Worm (Caenorhabditis elegans): Measurements from ENCODE around the gene ulp-2.

Gene ulp-2

DNA sequence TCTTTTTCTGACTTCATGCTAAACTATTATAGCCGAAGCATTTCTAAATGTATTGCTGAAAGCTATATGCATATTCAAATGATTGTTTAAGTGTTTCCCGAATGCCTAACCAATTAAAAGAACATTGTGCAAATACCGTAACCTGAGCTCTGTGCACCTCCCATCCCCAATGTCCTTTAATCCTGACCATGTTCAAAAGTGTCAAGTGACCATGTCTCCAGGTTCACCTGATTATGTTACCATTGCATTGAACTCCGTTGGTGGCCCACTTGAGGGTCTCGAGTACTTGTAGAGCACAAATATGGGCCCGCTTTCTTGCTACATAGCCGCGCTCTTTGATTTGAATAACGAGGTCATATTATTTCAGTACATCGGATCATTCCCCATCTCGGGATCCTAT is 15.6 kb upstream of the ulp-2 start:
- TF ChIP-seq unc-62 (GFP tag; optimal IDR thresholded peaks at IDR 0.05), result no peak

DNA sequence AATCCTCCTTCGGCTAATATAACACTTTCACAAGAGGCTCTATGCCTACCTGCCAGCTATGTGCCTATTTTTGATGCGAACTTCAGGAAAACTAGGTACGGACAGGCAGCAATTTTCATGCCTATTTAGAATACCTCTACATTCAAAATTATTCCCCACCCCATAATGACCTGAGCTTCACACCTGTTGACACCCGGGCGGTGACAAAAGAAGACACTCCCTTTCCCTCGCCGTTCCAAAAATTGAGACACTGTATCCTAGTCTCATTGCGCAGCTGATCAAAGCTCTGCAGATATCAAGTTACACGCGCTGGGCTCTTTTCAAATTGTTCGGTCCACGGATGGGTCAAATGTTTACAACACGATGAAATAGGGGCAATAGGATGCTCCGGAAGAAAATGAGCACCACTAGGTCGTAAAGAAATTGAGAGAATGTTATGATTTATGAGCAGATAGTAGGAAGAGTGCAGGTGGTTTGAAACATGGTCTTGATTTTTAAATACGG is 14.8 kb upstream of the ulp-2 start:
- no peak for TF ChIP-seq unc-62 (GFP tag; optimal IDR thresholded peaks at IDR 0.05)

DNA sequence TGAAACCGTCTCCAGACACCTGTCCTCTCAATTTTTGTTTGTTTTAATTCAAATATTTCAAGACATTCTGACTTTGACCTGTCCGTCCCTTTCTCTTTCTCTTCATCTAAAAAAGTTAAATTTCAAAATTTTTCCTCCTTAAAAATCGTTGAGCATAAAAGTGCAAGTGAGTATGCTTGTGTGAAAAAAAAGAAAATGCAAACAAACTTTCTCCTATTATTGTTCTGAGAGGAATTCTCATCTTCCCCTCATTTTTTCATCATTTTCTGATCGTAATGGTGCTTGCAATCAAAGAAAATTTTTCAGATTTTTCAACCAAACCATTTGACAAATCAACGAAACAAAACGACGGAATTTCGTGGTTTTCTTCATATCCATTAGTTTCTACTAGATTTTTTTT is 9.2 kb upstream of the ulp-2 start, which contains the start of gene shc-2:
shc-2 (plus strand) TSS at position 301 of the 400 bp plus-strand sequence.
- TF ChIP-seq unc-62 (GFP tag; optimal IDR thresholded peaks at IDR 0.05), result no peak

DNA sequence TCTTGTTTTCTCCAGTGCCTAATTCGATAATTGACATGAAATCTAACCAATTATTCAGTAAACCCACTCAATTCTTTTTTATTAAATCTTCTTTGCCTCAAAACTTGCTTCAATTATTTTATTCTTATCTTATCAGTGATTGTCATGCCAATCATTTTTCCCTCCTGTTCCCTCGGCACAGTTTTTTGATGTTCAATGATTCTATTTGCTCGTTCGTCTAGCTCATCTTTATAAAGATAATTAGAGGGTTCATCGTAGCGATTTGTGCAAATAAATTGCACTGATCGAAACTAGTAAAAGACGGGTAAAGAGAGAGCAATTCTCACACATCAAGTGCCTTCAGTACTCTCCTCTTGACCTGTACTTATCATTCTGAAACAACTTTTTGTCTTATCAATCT is 8.0 kb upstream of the ulp-2 start:
- no peak for TF ChIP-seq unc-62 (GFP tag; optimal IDR thresholded peaks at IDR 0.05)

DNA sequence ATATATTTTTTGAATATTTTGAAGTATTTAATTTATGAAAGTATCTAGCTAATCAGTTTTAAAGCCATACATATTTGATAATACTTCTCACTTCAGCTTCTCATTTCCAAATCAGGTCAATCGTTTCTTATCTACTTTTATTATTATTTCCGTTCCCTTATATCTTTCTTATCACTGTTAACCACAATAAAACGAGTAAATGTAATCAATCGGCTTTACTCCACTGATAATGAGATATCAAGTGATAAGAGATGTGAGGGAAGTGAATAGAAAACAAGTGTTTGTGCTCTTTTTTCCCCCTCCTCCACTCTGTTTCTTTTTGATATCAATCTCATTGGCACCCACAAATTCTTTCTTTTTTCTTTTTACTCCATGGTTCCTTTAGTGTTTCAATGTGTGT is 6.9 kb upstream of the ulp-2 start:
- no peak for TF ChIP-seq unc-62 (GFP tag; optimal IDR thresholded peaks at IDR 0.05)

DNA sequence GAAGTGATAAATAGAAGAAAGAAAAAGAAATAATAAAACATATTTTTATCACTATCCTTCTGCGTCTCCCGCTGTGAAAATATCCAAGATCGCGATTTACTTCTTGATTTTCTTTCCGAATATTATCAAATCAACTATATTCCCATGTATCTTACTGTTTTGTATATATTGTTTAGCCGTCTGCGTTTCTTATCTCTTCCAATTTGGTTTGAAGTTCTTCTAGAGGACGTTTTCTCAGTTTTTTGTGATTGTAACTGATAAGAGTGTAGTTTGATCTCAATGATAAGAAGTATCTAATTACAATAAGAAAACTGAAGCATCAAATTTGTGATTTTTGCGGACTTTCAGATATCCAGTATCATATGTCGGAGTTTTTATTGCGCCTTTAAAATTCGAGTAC is 1.0 kb upstream of the ulp-2 start:
- TF ChIP-seq unc-62 (GFP tag; optimal IDR thresholded peaks at IDR 0.05), result no peak

DNA sequence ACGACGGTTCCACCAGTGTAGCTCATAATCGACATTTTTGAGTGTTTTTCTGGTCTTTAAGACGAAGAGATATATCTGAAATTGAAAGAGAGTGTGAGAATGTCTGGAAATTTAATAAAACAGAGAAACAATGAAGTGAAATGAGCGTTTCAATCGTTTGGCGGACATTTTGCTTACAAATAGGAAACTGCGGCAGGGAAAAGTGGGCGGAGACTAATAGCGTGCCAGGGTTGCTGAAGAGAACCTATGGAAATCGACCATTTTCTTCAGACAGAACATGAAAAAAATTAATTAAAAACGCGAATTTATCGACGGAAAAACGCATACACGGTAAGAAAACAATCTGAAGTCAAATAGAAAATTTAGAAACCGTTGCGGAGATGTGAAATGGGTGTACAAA is 4.3 kb downstream of the ulp-2 start, which contains the start of gene pbs-3:
pbs-3 (minus strand) TSS at position 75 of the 400 bp plus-strand sequence.
- TF ChIP-seq unc-62 (GFP tag; optimal IDR thresholded peaks at IDR 0.05), result no peak

DNA sequence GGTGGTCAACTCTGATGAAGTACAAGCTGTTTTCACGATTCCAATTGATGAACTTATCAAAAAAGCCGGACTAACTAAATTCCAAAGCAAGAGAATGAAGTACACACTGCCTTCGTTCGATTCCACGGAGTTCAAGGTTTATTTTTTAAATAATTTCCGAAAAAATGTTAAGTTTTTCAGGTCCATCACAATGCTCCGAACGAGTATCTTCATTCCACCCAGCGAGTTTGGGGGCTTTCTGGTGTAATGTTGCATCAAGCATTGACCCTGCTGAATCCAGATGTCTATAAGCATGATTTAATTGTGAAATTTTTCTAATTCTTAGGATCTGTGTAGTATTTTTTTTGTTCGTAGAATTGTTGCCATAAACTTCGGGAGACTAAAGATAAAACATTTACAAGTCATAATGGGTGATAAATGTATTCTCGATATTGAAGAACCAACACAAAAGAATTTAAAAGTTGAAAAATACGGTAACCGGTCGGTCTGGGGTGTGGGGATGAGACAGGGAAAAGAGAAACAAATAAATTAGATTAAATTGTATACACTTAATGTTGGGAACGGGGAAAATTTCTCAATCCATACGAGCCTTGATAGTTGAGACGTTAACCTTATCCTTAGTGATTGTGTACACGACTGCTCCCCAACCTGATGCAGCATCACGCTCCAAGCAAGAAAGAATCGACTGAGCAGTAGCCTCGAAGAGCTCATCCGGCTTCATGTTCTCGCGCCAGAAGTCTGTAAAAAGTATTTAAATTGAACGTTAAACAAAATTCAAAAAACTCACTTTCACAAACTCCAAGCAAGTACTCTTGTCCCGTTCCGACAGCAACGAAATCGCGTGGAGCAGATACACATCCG is 5.3 kb downstream of the ulp-2 start:
- TF ChIP-seq unc-62 (GFP tag; optimal IDR thresholded peaks at IDR 0.05), result no peak

DNA sequence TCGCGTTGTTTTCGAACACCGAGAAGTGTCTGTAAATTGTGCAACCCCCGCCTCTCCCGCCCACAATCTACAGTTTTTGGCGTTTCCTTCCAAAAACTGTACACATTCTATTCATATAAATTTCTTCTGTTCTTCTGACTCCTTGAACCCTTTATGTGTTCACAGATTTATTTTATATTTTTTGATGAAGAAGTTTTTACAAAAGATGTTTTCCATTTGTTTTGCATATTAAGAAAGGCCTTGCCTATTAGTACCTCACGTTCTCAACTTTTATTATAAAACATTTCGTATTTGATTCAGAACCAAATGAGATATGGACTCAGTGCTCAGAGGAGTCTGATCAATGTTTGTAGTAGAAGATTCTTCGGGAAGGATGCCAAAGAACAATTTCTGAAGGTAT is 6.4 kb downstream of the ulp-2 start, which contains the start of gene ndx-3:
ndx-3 (plus strand) TSS at position 301 of the 400 bp plus-strand sequence.
- TF ChIP-seq unc-62 (GFP tag; optimal IDR thresholded peaks at IDR 0.05), result no peak

DNA sequence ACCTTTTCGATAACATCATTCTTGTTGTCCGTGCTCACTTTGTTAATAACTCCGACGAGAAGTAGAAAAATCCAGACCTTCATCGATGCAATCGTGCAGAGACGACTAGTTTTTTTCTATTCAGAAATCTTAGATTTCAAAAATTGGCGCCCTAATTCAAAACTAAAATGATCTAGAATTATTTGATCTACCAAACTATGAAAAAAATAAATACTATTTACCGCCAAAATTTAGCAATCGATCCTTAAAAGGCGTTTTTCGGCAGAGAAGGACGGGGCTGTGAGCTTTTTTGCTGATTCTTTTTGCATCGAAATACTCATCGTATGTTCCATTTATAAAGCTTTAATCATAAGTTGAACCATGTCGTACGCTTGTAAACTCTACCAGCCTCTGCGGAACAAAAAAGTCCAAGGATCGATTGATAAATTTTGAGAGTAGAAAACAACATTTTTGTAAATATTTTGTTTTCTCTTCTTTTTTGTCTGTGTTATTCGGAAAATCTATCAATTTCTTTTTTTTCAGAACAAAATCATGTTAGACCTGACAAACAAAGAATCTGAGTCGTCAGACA is 10.2 kb downstream of the ulp-2 start, which contains the start of the genes try-1 and zyg-12:
try-1 (minus strand) TSS at position 148 of the 571 bp plus-strand sequence.
zyg-12 (plus strand) TSS at position 521 of the 571 bp plus-strand sequence.
- TF ChIP-seq unc-62 (GFP tag; optimal IDR thresholded peaks at IDR 0.05), result no peak

DNA sequence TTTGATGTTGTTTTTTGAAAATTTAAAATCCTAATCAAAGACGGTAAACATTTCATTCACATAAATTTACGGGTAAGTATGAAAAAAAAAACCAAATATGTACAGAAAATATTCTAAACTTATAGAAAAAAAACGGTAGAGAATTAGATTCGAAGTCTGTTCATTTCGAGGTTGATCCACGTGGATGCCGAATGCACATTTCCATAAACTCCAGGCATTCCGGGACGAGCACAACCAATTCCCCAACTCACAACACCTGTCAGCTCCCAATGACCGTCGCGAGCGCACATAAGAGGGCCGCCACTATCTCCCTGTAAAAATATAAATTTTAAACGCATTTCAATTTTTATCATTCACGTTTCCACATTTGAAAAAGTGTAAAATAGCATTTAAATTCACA is 11.6 kb downstream of the ulp-2 start:
- no peak for TF ChIP-seq unc-62 (GFP tag; optimal IDR thresholded peaks at IDR 0.05)

DNA sequence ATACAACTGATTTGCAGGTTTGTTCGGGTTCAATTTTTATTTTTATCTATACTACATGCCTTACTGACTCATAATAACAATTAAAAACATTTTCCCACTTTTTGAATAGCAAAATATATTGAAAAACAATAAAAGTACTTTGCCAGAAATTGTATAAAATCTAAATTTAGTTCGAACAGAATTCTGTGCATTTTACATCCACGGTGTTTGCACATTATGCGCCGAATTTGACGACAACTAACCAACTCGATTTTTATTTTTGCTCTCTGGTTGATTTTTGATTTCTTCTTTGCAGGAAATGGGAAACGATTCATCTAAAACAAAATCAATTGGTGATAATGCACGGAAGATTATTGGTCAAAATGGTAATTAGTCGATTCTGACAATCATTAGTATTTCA is 12.9 kb downstream of the ulp-2 start:
- no peak for TF ChIP-seq unc-62 (GFP tag; optimal IDR thresholded peaks at IDR 0.05)

DNA sequence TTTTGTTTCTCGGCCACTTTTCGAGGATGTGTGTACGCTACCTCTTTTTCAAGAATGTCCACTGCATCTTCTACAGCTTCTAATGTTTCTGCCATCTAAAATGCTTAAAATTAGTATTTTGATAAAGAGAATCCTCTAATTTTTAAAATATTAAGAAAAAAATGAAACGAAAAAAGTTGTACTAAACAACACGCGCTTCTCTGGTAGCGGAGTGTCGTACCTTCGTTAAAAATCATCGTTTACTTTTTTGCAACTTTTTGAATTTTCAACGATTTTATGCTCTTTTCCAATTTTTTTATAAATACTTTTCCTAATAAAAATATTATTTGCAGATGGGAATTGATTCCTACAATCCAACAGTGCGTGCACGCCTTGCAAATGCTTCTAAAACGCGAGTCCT is 14.0 kb downstream of the ulp-2 start, which contains the start of the genes gldi-11 and ZK546.2:
gldi-11 (minus strand) TSS at position 95 of the 400 bp plus-strand sequence.
ZK546.2 (plus strand) TSS at position 333 of the 400 bp plus-strand sequence.
- TF ChIP-seq unc-62 (GFP tag; optimal IDR thresholded peaks at IDR 0.05), result no peak

DNA sequence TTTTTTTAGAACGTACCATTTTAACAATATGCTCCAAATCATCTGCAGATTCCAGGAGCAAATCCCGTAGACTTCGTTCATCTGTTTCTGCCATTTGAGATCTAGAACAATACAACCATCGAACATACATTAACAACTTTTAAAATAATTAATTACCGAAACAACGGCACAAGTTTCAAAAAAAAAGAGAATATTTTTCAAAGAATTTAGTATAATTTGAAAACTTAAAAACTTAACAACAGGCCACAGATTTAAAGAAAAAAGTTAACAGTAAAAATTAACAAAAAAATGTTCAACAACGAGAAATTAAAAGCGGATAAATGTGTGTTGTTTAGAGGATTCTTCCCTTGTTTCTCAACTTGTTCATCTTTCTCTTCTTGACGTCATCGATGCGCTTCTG is 15.8 kb downstream of the ulp-2 start, which contains the start of gene mdt-4:
mdt-4 (minus strand) TSS at position 101 of the 400 bp plus-strand sequence.
- no peak for TF ChIP-seq unc-62 (GFP tag; optimal IDR thresholded peaks at IDR 0.05)

DNA sequence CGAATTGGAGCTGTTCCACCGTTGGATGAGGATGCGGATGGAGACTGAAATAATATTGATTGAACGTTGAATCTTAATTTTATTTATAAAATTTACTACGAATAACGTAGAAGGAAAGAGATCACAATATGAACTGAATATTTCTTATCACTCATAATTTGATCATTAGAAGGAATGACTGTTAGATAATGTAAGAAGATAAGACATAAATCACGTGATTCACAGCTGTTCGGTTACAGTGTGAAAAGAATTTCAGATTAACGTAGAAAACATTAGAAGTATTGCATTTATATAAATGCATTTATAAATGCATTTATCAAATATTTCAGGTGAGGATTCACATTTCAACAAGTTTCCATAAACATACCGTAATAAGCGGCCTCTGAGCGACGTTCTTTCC is 16.8 kb downstream of the ulp-2 start:
- no peak for TF ChIP-seq unc-62 (GFP tag; optimal IDR thresholded peaks at IDR 0.05)

DNA sequence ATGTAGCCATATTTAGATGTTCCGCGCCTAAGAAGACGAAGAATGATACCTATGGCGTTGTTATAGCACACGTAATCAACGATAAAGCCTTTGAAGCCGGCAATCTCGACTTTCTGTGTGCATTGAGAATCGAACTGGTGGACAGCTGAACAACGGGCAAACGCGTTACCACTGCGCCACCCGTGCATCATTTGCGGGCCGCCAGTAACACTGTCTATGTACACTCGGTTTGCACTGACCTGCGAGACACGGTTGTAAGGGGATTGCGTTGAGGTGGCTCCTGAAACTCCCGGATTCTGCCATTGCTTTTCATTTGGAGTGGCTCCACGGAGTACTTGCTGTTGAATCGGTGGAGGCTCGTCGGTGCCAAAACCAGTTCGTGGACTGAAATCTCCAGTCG is 17.3 kb downstream of the ulp-2 start:
- no peak for TF ChIP-seq unc-62 (GFP tag; optimal IDR thresholded peaks at IDR 0.05)

All from whole organism, dauer.